Worm (Caenorhabditis elegans): ENCODE results near the gene F46H5.11.
A peak's percentile ranks its signal among the peaks of the same experiment; 100 is the strongest.

The F46H5.11 gene

DNA sequence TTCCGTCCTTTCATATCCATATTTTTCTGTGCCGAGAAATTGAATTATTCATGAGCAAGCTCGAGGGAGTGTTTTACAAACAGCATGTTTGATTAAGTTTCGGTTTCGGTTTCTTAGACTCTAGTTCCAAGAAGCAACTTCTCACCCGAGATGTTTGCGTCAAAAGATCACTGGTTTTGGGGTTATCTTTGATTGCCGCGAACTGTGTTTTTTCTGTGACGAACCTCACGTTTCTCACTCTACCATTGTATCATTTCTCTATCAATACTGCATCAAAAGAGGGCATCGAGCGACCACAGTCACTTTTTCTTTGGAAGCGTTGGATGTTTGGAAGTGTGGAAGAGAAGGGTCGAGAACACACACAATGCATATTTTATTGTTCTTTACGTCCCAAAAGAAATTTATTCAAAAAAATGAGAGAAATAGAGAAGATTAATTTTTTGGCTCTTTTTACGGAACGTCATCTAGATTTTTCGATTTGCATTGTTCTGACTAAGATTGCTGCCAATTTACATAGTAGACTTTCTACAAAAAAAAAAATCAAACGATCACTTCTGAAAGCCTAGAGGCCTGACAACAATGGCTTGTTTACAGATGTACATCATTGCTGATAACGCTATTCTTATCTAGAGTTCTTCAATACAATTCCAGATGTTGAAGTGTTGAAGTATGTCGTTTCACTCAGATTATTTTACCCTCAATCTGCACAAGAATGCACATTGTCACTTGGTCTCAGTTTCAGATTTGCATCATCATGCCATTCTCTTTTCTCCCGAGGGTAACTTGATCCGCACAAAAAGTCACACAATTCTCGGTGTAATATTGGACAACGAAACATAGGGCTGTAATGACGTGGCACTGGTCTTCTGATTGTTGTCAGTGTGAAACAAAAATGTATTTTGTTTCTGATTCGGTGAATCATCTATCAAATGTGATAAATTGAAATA lies 38.5 kb downstream of the F46H5.11 start:
- TF ChIP-seq Y53F4B.3 (GFP tag; IDR thresholded peaks at IDR 0.05), result no peak
- no peak for TF ChIP-seq T07F8.4 (tag; optimal IDR thresholded peaks at IDR 0.05)
- no peak for TF ChIP-seq snpc-4 (GFP tag; optimal IDR thresholded peaks at IDR 0.05)
- no peak for TF ChIP-seq snpc-4 (tag; optimal IDR thresholded peaks at IDR 0.05)
- no peak for TF ChIP-seq nhr-90 (tag; optimal IDR thresholded peaks at IDR 0.05)
- no peak for TF ChIP-seq akir-1 (GFP tag; optimal IDR thresholded peaks at IDR 0.05)
- no peak for TF ChIP-seq dpl-1 (GFP tag; optimal IDR thresholded peaks at IDR 0.05)
- no peak for TF ChIP-seq nhr-179 (tag; optimal IDR thresholded peaks at IDR 0.05)
- no peak for TF ChIP-seq F57A8.1 (GFP tag; optimal IDR thresholded peaks at IDR 0.05)
- no peak for TF ChIP-seq nfya-1 (tag; optimal IDR thresholded peaks at IDR 0.05; ENCODE audit: borderline replicate concordance, insufficient read depth)
- peak in 1 of 2 experiments; percentile 21 for TF ChIP-seq let-607 (tag; optimal IDR thresholded peaks at IDR 0.05)
- no peak for TF ChIP-seq snpc-3.4 (tag; optimal IDR thresholded peaks at IDR 0.05)
- no peak for TF ChIP-seq nhr-120 (GFP tag; IDR thresholded peaks at IDR 0.05)
- TF ChIP-seq pbrm-1 (GFP tag; IDR thresholded peaks at IDR 0.05), result no peak
- TF ChIP-seq dox-1 (GFP tag; IDR thresholded peaks at IDR 0.05), result no peak
- TF ChIP-seq Y56A3A.18 (GFP tag; IDR thresholded peaks at IDR 0.05), result no peak
- TF ChIP-seq repo-1 (tag; optimal IDR thresholded peaks at IDR 0.05), result no peak
- no peak for TF ChIP-seq ztf-25 (GFP tag; IDR thresholded peaks at IDR 0.05)
- peak; percentile 70 for TF ChIP-seq nhr-80 (tag; optimal IDR thresholded peaks at IDR 0.05)
- no peak for TF ChIP-seq tbx-9 (tag; optimal IDR thresholded peaks at IDR 0.05; ENCODE audit: borderline replicate concordance)
- no peak for TF ChIP-seq attf-5 (GFP tag; optimal IDR thresholded peaks at IDR 0.05)
- TF ChIP-seq gei-17 (GFP tag; optimal IDR thresholded peaks at IDR 0.05), result no peak
- no peak for TF ChIP-seq lin-40 (tag; optimal IDR thresholded peaks at IDR 0.05)
- TF ChIP-seq Y53G8AR.9 (GFP tag; conservative IDR thresholded peaks at IDR 0.05), result 0 out of 2 replicates have a peak, but pooled peaks have one; percentile 42
- TF ChIP-seq nhr-27 (tag; optimal IDR thresholded peaks at IDR 0.05), result no peak
- no peak for TF ChIP-seq ceh-79 (tag; optimal IDR thresholded peaks at IDR 0.05)
- TF ChIP-seq ets-4 (GFP tag; optimal IDR thresholded peaks at IDR 0.05), result no peak
- 0 out of 2 replicates have a peak, but pooled peaks have one; percentile 40 for TF ChIP-seq nfyb-1 (GFP tag; IDR thresholded peaks at IDR 0.05)
- no peak for TF ChIP-seq cebp-2 (GFP tag; IDR thresholded peaks at IDR 0.05)
- TF ChIP-seq efl-1 (GFP tag; optimal IDR thresholded peaks at IDR 0.05), result no peak
- no peak for TF ChIP-seq athp-1 (tag; optimal IDR thresholded peaks at IDR 0.05)
- no peak for TF ChIP-seq hsf-1 (GFP tag; IDR thresholded peaks at IDR 0.05)
- TF ChIP-seq hlh-26 (GFP tag; conservative IDR thresholded peaks at IDR 0.05), result no peak

DNA sequence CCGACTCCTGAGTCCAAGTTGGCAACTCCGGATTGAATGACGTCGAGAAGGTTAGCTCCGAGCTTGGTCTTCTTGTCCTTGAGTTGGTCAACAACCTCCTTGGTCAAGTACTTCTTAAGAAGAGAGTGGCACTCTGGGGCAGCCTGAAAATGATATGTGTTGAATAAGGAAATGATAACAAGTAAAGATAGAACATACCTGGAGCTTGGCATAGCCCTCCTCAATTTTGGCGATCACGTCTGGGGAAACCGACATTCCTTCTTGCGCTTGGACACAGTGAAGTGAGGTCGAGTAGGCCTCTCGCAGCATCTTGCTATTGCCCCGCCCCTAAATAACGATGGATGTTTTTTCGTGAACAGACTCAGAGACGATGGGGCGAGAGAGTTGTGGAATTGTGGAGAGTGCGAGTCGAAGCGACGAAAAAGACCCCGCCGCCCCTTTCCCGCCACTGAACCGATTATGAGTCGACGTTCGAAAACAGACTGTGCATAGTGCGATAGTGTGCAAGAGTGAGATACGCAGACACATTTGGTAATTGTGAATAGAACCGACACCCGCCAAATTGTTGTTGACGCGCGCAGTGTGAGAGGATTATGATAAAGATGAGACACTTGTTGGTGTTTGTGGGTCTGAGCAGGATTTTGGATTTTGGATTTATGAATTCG lies 39.6 kb downstream of the F46H5.11 start:
- TF ChIP-seq lin-35 (GFP tag; optimal IDR thresholded peaks at IDR 0.05), result peak in 1 of 3 experiments; percentile 11
- peak; percentile 68 for TF ChIP-seq dox-1 (GFP tag; IDR thresholded peaks at IDR 0.05)
- TF ChIP-seq snpc-4 (GFP tag; optimal IDR thresholded peaks at IDR 0.05), result no peak
- TF ChIP-seq snpc-4 (tag; optimal IDR thresholded peaks at IDR 0.05), result peak in 1 of 4 experiments; percentile 2
- TF ChIP-seq xnd-1 (tag; optimal IDR thresholded peaks at IDR 0.05), result peak; percentile 40
- TF ChIP-seq hlh-26 (GFP tag; conservative IDR thresholded peaks at IDR 0.05), result no peak
- peak; percentile 80 for TF ChIP-seq madf-6 (GFP tag; IDR thresholded peaks at IDR 0.05)
- 0 out of 2 replicates have a peak, but pooled peaks have one; percentile 27 for TF ChIP-seq pbrm-1 (GFP tag; IDR thresholded peaks at IDR 0.05)
- peak; percentile 27 for TF ChIP-seq lin-54 (GFP tag; optimal IDR thresholded peaks at IDR 0.05)
- no peak for TF ChIP-seq F23B12.7 (tag; optimal IDR thresholded peaks at IDR 0.05; ENCODE audit: insufficient read depth)
- peak; percentile 59 for TF ChIP-seq nhr-80 (tag; optimal IDR thresholded peaks at IDR 0.05)
- TF ChIP-seq madf-8 (GFP tag; conservative IDR thresholded peaks at IDR 0.05), result peak; percentile 43; the same call in 1 of the 2 replicates
- TF ChIP-seq hmg-1.2 (GFP tag; IDR thresholded peaks at IDR 0.05), result peak; percentile 92
- no peak for TF ChIP-seq C06A6.2 (GFP tag; conservative IDR thresholded peaks at IDR 0.05)
- TF ChIP-seq cebp-2 (GFP tag; IDR thresholded peaks at IDR 0.05), result no peak
- TF ChIP-seq ekl-4 (GFP tag; IDR thresholded peaks at IDR 0.05), result 0 out of 2 replicates have a peak, but pooled peaks have one; percentile 32
- peak in 1 of 2 experiments; percentile 23 for TF ChIP-seq let-607 (tag; optimal IDR thresholded peaks at IDR 0.05)
- TF ChIP-seq ama-1 (optimal IDR thresholded peaks at IDR 0.05), result peak; percentile 83
- TF ChIP-seq ama-1 (GFP tag; optimal IDR thresholded peaks at IDR 0.05), result no peak
- peak; percentile 49 for TF ChIP-seq chd-7 (tag; optimal IDR thresholded peaks at IDR 0.05)
